Worm (Caenorhabditis elegans): Measurements from ENCODE around the gene C09F9.2.

ce11 chrII:14745127-14745526, 39.8 kb downstream of the C09F9.2 start:
- TF ChIP-seq lir-1 (GFP tag; conservative IDR thresholded peaks at IDR 0.05) (no peak), let-607 (tag; optimal IDR thresholded peaks at IDR 0.05) (no peak), hmg-20 (GFP tag; IDR thresholded peaks at IDR 0.05) (no peak)

Measured in whole organism, young adult.